Fruit fly (Drosophila melanogaster): ENCODE results near the gene CG9399.

CG9399 gene

dm6 chr3R:9533181-9534124, 40.6 kb downstream of the CG9399 start (continued):
- TF ChIP-seq cg (GFP tag; optimal IDR thresholded peaks at IDR 0.05) (no peak), CG8765 (GFP tag; IDR thresholded peaks at IDR 0.05) (peak; percentile 39; the same call in 1 of the 2 replicates), ttk (GFP tag; IDR thresholded peaks at IDR 0.05) (peak; percentile 78), Optix (GFP tag; IDR thresholded peaks at IDR 0.05) (peak; percentile 84), D19B (GFP tag; optimal IDR thresholded peaks at IDR 0.05) (peak; percentile 94), sob (GFP tag; IDR thresholded peaks at IDR 0.05) (peak; percentile 85)

DNA sequence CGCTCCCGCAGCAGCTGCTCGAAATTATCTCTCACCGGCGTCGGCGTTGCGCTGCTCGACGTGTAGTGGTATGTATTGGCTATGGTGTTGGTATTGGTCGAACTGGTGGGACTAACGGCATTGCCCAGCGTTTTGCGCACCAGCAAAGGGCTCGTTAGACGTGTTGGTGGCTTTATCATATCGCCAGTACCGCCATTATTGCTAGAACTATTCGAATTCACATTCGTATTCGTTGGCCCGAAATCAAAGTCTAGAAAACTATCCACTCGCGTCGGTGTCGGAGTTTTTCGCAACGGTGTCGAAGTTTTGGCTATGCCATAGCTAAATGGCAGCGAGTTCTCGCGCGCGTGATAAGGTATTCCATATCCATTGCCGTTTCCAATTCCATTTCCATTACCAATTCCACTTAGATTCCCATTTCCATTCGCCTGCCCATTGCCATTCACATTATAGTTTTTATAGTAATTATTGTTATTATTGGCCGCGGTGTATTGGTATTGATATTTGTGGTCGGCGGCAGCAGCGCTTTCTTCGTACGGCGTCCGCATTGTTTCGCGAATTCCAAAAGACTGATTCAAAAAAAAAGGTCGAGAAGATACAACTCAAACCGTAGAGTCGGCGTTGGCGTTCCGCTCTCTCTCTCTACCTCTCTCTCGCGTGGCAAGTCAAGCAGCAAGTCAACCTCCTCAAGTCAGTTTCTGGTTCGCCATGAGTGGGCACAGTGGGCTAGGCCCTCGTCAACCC, 41.4 kb downstream of the CG9399 start, which contains the start of gene by:
by (minus strand) TSS at position 575 of the 744 bp plus-strand sequence.
- TF ChIP-seq scrt (GFP tag; optimal IDR thresholded peaks at IDR 0.05) = no peak
- no peak for TF ChIP-seq CG2199 (GFP tag; IDR thresholded peaks at IDR 0.05)
- TF ChIP-seq ranshi (GFP tag; IDR thresholded peaks at IDR 0.05) = no peak
- no peak for TF ChIP-seq CG1603 (tag; optimal IDR thresholded peaks at IDR 0.05)
- peak; percentile 83; the same call in 3 of the 4 replicates for TF ChIP-seq chinmo (GFP tag; IDR thresholded peaks at IDR 0.05; ENCODE audit: partially characterized antibody)
- no peak for TF ChIP-seq zf30C (GFP tag; optimal IDR thresholded peaks at IDR 0.05)
- TF ChIP-seq Adf1 (GFP tag; IDR thresholded peaks at IDR 0.05) = peak; percentile 38; the same call in 1 of the 2 replicates
- TF ChIP-seq CG17359 (tag; optimal IDR thresholded peaks at IDR 0.05) = no peak
- TF ChIP-seq lab (GFP tag; optimal IDR thresholded peaks at IDR 0.05) = no peak
- peak; percentile 19 for TF ChIP-seq CG13894 (tag; optimal IDR thresholded peaks at IDR 0.05)
- TF ChIP-seq mirr (GFP tag; optimal IDR thresholded peaks at IDR 0.05) = peak; percentile 16
- TF ChIP-seq grn (GFP tag; optimal IDR thresholded peaks at IDR 0.05) = no peak
- no peak for TF ChIP-seq aop (GFP tag; IDR thresholded peaks at IDR 0.05)
- TF ChIP-seq CG32532 (GFP tag; IDR thresholded peaks at IDR 0.05) = no peak
- TF ChIP-seq seq (GFP tag; IDR thresholded peaks at IDR 0.05) = no peak
- TF ChIP-seq dati (GFP tag; IDR thresholded peaks at IDR 0.05) = no peak
- peak; percentile 51 for TF ChIP-seq Deaf1 (tag; optimal IDR thresholded peaks at IDR 0.05)
- TF ChIP-seq exex (tag; optimal IDR thresholded peaks at IDR 0.05) = peak; percentile 76
- peak; percentile 60; the same call in 2 of the 3 replicates for TF ChIP-seq sr (GFP tag; IDR thresholded peaks at IDR 0.05)
- TF ChIP-seq CG12155 (GFP tag; optimal IDR thresholded peaks at IDR 0.05) = no peak
- no peak for TF ChIP-seq CG3163 (GFP tag; optimal IDR thresholded peaks at IDR 0.05)
- TF ChIP-seq CG17186 (GFP tag; optimal IDR thresholded peaks at IDR 0.05) = no peak
- no peak for TF ChIP-seq CG9437 (GFP tag; optimal IDR thresholded peaks at IDR 0.05)
- TF ChIP-seq chm (GFP tag; IDR thresholded peaks at IDR 0.05) = peak; percentile 14; the same call in 1 of the 2 replicates
- TF ChIP-seq CG30431 (GFP tag; optimal IDR thresholded peaks at IDR 0.05) = no peak
- no peak for TF ChIP-seq Six4 (GFP tag; optimal IDR thresholded peaks at IDR 0.05)
- TF ChIP-seq cg (GFP tag; optimal IDR thresholded peaks at IDR 0.05) = peak; percentile 47
- no peak for TF ChIP-seq Doc3 (GFP tag; IDR thresholded peaks at IDR 0.05; ENCODE audit: partially characterized antibody)
- TF ChIP-seq zen2 (GFP tag; IDR thresholded peaks at IDR 0.05; ENCODE audit: partially characterized antibody) = peak; percentile 49; the same call in 1 of the 3 replicates
- TF ChIP-seq CG3995 (GFP tag; optimal IDR thresholded peaks at IDR 0.05) = no peak
- no peak for TF ChIP-seq CG6813 (GFP tag; optimal IDR thresholded peaks at IDR 0.05)
- TF ChIP-seq tna (GFP tag; IDR thresholded peaks at IDR 0.05; ENCODE audit: partially characterized antibody) = peak; percentile 8; the same call in 1 of the 2 replicates
- no peak for TF ChIP-seq CG18764 (GFP tag; optimal IDR thresholded peaks at IDR 0.05)
- no peak for TF ChIP-seq bcd (GFP tag; optimal IDR thresholded peaks at IDR 0.05)
- no peak for TF ChIP-seq wor (GFP tag; IDR thresholded peaks at IDR 0.05)
- TF ChIP-seq schlank (tag; optimal IDR thresholded peaks at IDR 0.05) = no peak
- TF ChIP-seq onecut (GFP tag; IDR thresholded peaks at IDR 0.05) = no peak
- TF ChIP-seq Poxn (GFP tag; IDR thresholded peaks at IDR 0.05) = no peak
- no peak for TF ChIP-seq CG15269 (tag; optimal IDR thresholded peaks at IDR 0.05)
- TF ChIP-seq CG8281 (tag; optimal IDR thresholded peaks at IDR 0.05) = no peak

Data from whole organism, embryonic.